Worm (Caenorhabditis elegans) whole organism, dauer: ENCODE results near the gene npr-32.

Experiments used
- unc-62 ChIP-seq: sonication (generic microtip); optimal IDR thresholded peaks from 2 replicates; lab custom pipeline; 2017; ENCODE audit warnings: missing biosample characterization, missing genetic modification reagents, missing genetic modification characterization

The npr-32 gene

DNA sequence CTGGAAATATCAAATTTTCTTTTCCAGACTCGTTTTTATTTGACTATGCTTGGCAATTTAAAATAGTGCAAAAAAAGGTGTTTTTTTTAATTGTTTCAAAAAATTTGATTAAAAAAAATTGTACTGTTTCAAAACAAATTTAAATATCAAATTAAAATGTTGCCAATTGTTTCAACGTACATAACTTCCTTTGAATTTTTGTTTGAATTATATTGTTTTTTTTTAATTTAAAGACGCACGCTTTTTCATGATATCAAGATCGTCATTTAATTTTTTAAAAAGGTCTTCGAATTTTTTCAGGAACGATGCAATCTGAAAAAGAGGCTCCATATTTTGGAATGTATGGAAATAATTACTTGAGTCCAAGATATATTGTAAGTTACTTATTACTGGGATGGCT lies 7.4 kb downstream of the npr-32 start, which contains the start of gene Y116A8B.4:
TSS of gene Y116A8B.4 (plus strand) at position 301 of the 400 bp plus-strand sequence.
- TF ChIP-seq unc-62 (GFP tag; lab: Kevin White, UChicago), result no peak

DNA sequence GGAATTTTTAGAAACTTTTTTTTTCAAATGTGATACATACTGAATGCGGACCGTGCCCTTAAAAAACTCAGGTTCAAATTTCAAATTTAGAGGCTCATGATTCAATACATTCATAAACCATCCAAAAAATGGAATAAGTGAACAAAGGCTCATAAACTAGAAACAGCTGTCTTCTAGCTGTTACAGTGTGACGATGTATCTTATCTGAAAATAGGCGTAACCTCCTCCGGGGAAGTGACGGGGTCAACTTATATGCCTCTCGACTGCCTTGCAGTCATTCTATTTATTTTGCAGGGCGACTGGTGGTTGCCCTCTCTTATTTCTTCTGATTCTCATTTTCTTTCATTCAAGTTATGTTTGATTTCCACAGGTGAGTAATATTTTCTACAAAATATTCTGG lies 14.8 kb downstream of the npr-32 start, which contains the start of gene Y116A8B.1:
TSS of gene Y116A8B.1 (plus strand) at position 301 of the 400 bp plus-strand sequence.
- TF ChIP-seq unc-62 (GFP tag; lab: Kevin White, UChicago), result no peak

DNA sequence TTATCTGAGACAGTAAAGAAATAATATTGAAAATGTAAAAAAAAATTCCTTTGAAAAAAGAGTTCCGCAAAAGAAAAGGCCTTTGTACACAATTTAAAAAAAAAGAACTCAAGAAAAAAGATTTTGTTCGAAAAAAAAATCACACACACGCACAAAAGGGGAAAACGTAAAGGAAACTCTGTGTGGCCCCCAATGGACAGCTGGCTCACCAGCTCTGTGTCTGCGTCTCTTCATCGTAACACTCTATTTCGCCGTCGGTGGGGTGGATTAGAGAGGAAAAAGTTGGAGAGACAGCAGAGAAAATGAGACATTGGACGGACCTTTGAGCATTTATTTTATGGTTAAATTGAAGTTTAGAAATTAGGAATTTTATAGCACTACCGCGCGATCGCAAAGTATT lies 15.8 kb downstream of the npr-32 start:
- TF ChIP-seq unc-62 (GFP tag; lab: Kevin White, UChicago), result no peak

DNA sequence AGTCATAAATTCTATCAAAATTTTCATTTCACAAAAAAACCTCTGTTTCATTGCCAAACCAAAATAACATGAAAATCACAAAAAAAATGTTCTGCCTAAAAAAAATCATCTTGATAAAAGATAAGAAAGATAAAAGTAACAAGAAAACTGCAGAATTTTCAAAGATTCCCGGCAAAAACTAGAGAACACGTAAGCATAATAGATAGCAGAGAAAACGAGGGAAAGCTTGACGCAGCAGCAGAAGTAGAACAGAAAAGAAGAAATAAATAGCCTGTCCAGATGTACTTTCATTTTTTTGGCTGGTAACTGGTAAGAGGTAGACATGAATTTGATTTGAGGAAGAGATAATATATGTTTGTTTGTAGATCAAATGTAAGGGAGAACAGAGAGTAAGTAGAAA lies 20.1 kb downstream of the npr-32 start:
- TF ChIP-seq unc-62 (GFP tag; lab: Kevin White, UChicago), result no peak

DNA sequence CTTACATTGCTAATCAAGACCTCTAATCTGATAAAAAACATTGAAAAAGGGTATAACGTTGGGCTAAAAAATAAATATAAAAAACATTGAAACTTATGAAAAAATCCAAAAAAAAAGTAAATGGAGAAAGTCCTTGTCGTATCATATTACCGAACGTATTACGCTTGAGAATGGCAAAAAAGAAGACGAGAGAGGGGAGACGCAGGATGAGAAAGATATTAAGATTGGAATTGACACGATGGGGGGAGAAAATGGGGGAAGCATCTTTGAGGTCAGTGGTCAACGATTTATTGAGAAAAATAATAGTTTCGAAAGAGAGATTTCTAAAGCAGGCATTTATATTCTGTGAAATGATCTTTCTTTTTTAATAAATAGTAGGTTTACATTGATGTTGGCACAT lies 21.5 kb downstream of the npr-32 start:
- TF ChIP-seq unc-62 (GFP tag; lab: Kevin White, UChicago), result no peak

DNA sequence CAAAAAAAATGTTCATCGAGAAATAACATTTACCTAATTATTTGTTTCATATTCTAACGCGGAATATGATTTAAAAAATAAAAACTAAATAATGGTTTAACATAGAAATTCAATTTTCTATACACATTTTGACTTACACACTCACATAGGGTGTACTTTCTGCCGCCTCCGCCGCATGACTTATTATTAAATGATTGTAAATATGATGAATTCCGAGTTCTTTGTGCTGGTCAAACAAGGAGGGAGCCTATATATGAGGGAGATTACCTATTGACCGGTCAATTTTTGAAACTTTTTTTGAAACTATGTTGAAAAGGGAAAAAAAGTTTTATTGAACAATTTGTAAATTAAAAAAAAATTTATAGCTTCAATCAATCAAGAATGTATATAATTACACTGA lies 23.0 kb downstream of the npr-32 start:
- TF ChIP-seq unc-62 (GFP tag; lab: Kevin White, UChicago), result no peak

DNA sequence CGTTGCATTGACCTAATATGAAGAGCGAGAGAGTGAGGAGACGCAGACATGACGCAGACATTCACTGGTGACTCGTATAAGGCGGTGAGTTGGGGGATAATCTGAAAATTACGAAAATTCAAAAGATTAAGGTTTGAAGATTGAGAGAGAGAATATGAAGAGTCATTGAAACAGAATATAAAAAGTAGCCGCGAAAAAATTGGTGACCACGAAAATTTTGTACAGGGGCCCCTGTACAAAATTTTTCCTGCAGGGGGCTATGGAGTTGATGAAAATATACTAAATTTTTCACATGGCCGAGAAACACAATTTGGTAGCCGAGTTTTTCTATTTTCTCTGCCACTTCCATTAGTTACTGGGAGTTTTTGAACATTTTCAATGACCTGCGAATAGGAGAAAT lies 24.1 kb downstream of the npr-32 start, which contains the start of gene cnnm-1:
TSS of gene cnnm-1 (minus strand) at position 101 of the 400 bp plus-strand sequence.
- no peak for TF ChIP-seq unc-62 (GFP tag; lab: Kevin White, UChicago)

DNA sequence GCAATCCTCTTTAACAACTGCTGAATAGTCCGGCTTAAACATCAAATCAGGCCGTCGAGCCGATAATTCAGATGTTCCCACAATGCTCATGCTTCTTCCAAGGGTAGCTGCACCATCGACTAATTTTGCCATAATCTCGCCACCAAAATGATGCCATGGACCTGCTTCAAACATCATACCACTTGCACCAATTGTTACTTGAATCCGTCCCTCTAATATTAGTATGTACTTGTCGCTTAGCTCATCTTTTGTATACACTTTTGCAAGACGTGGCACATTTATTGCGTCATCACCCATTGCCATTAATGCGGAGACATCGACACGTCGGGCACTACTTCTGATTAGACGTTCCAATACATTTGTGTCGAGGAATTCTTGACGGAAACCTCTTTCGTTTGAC lies 31.2 kb downstream of the npr-32 start:
- TF ChIP-seq unc-62 (GFP tag; lab: Kevin White, UChicago), result no peak

DNA sequence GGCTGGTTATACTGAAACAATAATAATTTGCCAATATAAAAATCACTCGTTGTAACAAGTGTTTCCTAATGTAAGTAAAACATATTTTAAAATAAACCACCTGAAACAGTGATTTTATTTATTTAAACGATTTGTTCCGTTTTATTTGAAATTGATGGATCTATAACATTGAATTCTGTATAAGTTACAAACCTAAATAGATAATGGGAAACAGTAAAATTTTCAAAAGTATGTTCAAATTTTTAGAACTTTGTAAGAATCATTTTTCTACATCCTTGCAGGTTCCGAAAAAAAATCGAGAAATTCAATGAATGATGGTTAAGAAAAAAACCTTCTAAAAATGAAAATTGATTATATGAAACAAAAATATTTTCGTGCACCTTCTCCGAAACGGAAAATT lies 37.4 kb downstream of the npr-32 start:
- TF ChIP-seq unc-62 (GFP tag; lab: Kevin White, UChicago), result no peak

DNA sequence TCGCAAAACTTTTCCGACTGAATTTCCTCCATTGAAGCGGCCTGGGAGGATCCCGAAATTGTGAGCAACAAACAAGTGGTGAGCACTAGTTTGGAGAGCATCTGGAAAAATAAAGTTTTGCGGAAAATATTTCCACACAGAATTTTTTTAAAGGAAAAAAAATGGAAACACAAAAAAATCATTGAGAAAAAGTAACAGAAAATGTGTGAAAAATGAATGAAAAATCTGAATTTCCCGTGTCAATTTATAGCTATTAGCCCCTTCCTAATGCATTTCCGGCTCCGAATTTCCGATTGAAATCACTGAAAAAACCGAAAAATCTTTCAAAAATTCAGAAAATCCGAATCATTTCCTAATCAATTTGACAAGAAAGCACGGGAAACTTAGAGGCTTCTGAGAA lies 39.1 kb downstream of the npr-32 start, which contains the start of gene flp-17:
TSS of gene flp-17 (minus strand) at position 101 of the 400 bp plus-strand sequence.
- no peak for TF ChIP-seq unc-62 (GFP tag; lab: Kevin White, UChicago)

DNA sequence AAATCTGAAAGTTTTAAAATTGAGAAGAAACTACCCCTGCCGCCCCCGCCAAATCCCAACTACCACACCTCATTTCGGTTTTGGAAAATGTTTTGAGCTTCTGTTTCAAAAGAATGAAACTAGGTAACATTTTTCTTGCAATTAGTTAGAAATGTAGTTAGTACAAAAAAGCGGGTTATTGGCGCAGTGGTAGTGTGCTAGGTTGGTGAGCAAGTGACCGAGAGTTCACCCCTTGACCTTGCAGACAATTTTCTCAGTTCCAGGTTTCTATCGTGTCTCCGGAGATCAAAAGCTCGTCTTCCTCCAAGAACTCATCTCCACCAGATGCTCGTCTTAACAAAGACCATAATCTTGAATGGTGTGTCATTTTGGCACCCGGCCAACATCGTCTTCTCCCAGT lies 41.7 kb downstream of the npr-32 start:
- no peak for TF ChIP-seq unc-62 (GFP tag; lab: Kevin White, UChicago)

DNA sequence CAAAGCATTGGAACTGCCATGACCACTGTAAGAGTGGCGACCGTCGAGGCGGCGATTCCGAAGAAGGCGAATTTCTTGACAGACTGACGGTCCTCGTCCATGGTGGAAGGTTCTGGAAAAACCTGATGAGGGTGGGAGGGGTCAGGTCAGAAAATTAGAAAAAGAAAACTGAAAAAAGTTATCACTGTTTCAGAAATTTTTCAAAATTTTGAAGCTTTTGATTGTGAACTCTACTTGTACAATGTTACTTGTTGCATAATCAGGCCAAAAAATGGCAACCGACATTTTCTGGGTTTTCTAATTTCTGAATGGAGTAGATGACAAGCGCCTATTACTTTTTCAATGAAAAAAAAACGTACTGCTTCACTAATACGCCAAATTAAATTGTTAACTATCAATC lies 47.2 kb downstream of the npr-32 start, which contains the start of gene col-138:
TSS of gene col-138 (minus strand) at position 101 of the 400 bp plus-strand sequence.
- no peak for TF ChIP-seq unc-62 (GFP tag; lab: Kevin White, UChicago)

DNA sequence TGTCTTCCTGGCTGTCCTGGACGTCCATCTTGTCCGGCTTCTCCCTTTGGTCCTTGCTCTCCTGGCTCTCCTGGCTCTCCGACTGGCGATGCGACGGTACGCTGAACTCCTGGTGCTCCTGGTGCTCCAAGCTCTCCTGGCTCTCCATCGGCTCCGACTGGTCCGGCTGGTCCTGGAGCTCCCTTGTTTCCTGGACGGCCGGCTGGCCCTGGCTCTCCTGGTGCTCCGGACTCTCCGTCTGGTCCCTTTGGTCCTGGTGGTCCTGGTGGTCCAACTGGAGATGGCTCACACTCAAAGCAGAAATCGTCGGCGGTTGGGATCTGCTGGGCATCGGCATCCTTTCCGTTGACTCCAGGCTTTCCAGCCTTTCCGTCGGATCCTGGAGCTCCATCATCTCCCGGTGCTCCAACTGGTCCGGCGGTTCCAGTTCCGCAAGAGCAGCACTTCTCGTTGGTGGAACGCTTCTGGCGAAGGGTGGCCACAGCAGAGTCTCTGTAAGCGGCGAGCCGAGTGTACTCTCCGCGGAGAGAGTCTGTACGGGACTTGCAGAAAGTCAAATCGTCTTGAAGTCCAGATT lies 47.7 kb downstream of the npr-32 start:
- TF ChIP-seq unc-62 (GFP tag; lab: Kevin White, UChicago), result no peak

DNA sequence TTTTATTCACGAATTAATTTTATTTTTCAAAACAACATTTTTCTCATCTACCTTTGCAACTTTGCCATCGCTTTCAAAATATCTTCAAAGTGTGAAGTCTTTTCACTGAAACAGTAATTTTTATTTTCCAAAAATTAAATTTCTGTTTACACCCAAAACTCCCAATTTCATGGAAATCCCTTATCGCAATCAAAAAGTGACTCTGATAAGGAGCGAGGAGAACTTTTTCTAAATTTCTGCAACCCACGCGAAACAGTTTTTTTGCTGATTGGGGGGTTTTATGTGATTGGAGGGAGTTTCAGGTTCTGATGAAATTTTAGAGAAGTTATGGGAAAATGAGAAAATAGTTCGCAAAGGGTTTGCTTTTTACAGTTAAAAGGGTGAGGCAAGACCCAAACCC lies 51.3 kb downstream of the npr-32 start:
- TF ChIP-seq unc-62 (GFP tag; lab: Kevin White, UChicago), result no peak

DNA sequence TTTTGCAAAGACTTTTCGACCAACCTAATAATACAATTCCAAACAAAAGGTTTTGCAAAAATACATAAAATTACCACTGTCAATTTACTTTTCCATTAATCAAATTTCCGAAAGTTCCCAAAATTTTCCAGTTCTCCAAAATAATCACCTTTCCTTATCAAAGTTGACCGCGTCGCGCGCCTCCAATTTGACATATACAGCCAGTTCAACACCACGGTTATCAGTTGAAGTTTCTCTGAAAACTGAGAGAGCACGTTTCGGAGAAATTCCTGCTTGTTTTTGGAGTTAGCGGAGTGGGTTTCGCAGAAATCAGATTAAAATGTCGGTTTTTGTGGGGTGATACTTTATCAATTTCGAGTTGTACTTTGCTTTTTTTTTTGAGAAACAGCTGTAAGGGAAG lies 51.8 kb downstream of the npr-32 start:
- TF ChIP-seq unc-62 (GFP tag; lab: Kevin White, UChicago), result no peak

DNA sequence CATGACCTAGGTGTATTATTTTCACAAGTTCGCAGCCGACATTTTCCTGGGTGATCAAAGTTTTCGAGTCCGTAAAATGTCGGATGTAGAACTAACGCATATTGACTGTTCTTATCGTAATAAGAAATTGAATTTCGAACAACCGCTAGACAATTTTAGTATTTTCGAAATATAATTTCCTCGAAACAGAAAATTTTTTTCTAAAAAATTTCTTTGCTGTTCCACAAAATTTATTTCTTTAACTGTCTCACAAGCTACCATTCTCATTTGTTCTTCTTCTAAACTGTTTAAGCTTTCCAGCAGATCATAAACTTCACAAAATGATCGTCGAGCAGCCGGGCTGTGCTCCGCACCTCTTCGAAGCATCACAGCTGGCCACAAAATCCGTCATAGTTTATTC lies 54.7 kb downstream of the npr-32 start, which contains the start of gene C52D10.3:
TSS of gene C52D10.3 (plus strand) at position 301 of the 400 bp plus-strand sequence.
- TF ChIP-seq unc-62 (GFP tag; lab: Kevin White, UChicago), result no peak
